Fruit fly (Drosophila melanogaster): Measurements from ENCODE around the gene CG4928.

The CG4928 gene

dm6 chrX:16986928-16987327 lies 73.9 kb downstream of the CG4928 start:
- TF ChIP-seq CG9876 (GFP tag; optimal IDR thresholded peaks at IDR 0.05) (no peak), Mad (GFP tag; optimal IDR thresholded peaks at IDR 0.05) (no peak), ewg (GFP tag; optimal IDR thresholded peaks at IDR 0.05) (peak; percentile 64), CG13894 (tag; optimal IDR thresholded peaks at IDR 0.05) (peak; percentile 1), Scr (GFP tag; IDR thresholded peaks at IDR 0.05; ENCODE audit: partially characterized antibody) (no peak), CG34376 (GFP tag; optimal IDR thresholded peaks at IDR 0.05) (peak; percentile 8), CG15514 (GFP tag; optimal IDR thresholded peaks at IDR 0.05) (peak; percentile 16), crp (GFP tag; optimal IDR thresholded peaks at IDR 0.05) (peak in 1 of 2 experiments; percentile 14), pita (GFP tag; optimal IDR thresholded peaks at IDR 0.05) (no peak), CG13775 (GFP tag; optimal IDR thresholded peaks at IDR 0.05) (no peak), CG18599 (GFP tag; optimal IDR thresholded peaks at IDR 0.05) (peak; percentile 4), Dp (GFP tag; optimal IDR thresholded peaks at IDR 0.05) (peak; percentile 5), Dek (tag; optimal IDR thresholded peaks at IDR 0.05) (no peak), CG1603 (tag; optimal IDR thresholded peaks at IDR 0.05) (no peak), CG17612 (GFP tag; IDR thresholded peaks at IDR 0.05) (no peak), cg (GFP tag; optimal IDR thresholded peaks at IDR 0.05) (peak; percentile 30), CG17912 (GFP tag; optimal IDR thresholded peaks at IDR 0.05) (no peak), CG9932 (GFP tag; IDR thresholded peaks at IDR 0.05) (0 out of 2 replicates have a peak, but pooled peaks have one; percentile 8), abd-A (tag; optimal IDR thresholded peaks at IDR 0.05) (peak; percentile 61), HLH4C (GFP tag; IDR thresholded peaks at IDR 0.05; ENCODE audit: partially characterized antibody) (no peak), Deaf1 (tag; optimal IDR thresholded peaks at IDR 0.05) (peak; percentile 52), Hand (GFP tag; optimal IDR thresholded peaks at IDR 0.05) (no peak), CG11504 (tag; optimal IDR thresholded peaks at IDR 0.05) (no peak)
